Worm (Caenorhabditis elegans): ENCODE data around the gene rbm-7.
A peak's percentile ranks its signal among the peaks of the same experiment; 100 is the strongest.

Gene rbm-7

DNA sequence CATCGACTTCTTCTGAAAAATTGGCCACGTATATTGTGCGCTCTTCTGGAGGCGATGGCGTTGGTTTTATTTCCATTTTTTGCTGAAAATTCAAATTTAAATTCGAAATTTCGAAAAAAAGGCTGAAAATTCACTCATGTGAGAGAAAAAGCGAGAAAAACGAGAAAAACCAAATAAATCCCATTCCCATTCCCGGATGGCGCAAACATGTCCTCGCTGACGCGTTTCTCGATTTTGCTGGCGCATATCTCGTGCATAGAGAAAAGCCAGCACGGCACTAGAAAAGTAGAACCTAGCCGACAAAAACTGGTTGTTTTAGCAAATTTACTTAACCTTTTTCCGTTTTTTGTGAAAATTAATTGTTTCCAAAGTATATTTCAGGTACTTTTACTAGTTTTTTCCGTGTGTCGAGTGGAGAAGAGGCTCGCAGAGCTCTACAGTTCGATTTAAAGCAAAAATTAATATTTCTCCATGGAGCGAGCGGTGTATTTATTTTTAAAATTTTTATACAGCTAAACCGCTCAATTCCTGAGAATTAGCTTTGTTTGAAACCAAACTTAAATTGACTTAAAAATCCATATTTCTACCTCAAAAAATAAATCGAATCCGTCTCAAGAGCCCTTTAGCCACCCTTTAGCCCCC is at the start of gene rbm-7:
Gene rbm-7 (minus strand): TSS at position 82 of the 642 bp plus-strand sequence.
- no peak for TF ChIP-seq pax-1 (tag; optimal IDR thresholded peaks at IDR 0.05)
- peak; percentile 32 for TF ChIP-seq nfya-1 (tag; optimal IDR thresholded peaks at IDR 0.05)
- peak; percentile 6 for TF ChIP-seq ceh-31 (tag; optimal IDR thresholded peaks at IDR 0.05)
- TF ChIP-seq ceh-34 (tag; optimal IDR thresholded peaks at IDR 0.05): peak; percentile 2
- no peak for TF ChIP-seq ceh-6 (GFP tag; optimal IDR thresholded peaks at IDR 0.05)
- no peak for TF ChIP-seq unc-3 (GFP tag; conservative IDR thresholded peaks at IDR 0.05)
- TF ChIP-seq unc-3 (tag; optimal IDR thresholded peaks at IDR 0.05): no peak
- TF ChIP-seq fkh-10 (GFP tag; optimal IDR thresholded peaks at IDR 0.05): no peak
- TF ChIP-seq ceh-48 (tag; optimal IDR thresholded peaks at IDR 0.05): no peak
- peak; percentile 59 for TF ChIP-seq K02D7.2 (tag; optimal IDR thresholded peaks at IDR 0.05)

DNA sequence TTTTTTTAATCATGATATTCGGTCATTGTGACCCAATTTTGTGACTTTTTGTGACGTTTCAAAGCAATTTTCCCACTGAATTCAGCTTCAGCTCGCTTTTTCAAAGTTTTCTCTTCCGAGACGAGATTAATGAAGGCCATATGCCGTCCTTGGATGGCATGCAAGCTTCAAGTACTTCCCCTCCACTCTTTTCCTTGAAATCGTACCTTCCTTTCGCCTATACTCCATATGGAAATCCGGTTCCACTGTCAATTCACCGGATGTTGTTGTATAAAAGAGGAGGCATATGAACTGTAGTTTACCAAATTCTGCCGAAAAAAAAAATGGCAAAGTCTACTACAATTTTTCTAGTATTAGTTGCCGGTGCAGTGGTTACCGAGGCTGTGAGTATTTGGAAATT is 49.1 kb upstream of the rbm-7 start, which contains the start of gene ZK1010.4:
Gene ZK1010.4 (plus strand): TSS at position 301 of the 400 bp plus-strand sequence.
- TF ChIP-seq unc-3 (GFP tag; conservative IDR thresholded peaks at IDR 0.05): no peak
- TF ChIP-seq unc-3 (tag; optimal IDR thresholded peaks at IDR 0.05): no peak
- TF ChIP-seq fax-1 (tag; optimal IDR thresholded peaks at IDR 0.05): no peak
- TF ChIP-seq F13H6.1 (tag; optimal IDR thresholded peaks at IDR 0.05): no peak
- TF ChIP-seq C08G9.2 (tag; optimal IDR thresholded peaks at IDR 0.05): no peak
- no peak for TF ChIP-seq ttx-3 (tag; optimal IDR thresholded peaks at IDR 0.05)
- TF ChIP-seq ceh-19 (GFP tag; optimal IDR thresholded peaks at IDR 0.05): no peak
- TF ChIP-seq ceh-18 (tag; optimal IDR thresholded peaks at IDR 0.05): no peak
- no peak for TF ChIP-seq T23F11.4 (GFP tag; optimal IDR thresholded peaks at IDR 0.05)
- no peak for TF ChIP-seq sdc-2 (tag; optimal IDR thresholded peaks at IDR 0.05)
- no peak for TF ChIP-seq ceh-9 (tag; optimal IDR thresholded peaks at IDR 0.05)
- TF ChIP-seq elt-4 (tag; optimal IDR thresholded peaks at IDR 0.05): no peak
- no peak for TF ChIP-seq ama-1 (optimal IDR thresholded peaks at IDR 0.05)
- TF ChIP-seq pqm-1 (tag; optimal IDR thresholded peaks at IDR 0.05): no peak
- TF ChIP-seq ceh-30 (tag; optimal IDR thresholded peaks at IDR 0.05): no peak
- no peak for TF ChIP-seq unc-55 (GFP tag; optimal IDR thresholded peaks at IDR 0.05)
- no peak for TF ChIP-seq pax-1 (tag; optimal IDR thresholded peaks at IDR 0.05)
- TF ChIP-seq ceh-31 (tag; optimal IDR thresholded peaks at IDR 0.05): no peak
- no peak for TF ChIP-seq hlh-6 (tag; optimal IDR thresholded peaks at IDR 0.05)

DNA sequence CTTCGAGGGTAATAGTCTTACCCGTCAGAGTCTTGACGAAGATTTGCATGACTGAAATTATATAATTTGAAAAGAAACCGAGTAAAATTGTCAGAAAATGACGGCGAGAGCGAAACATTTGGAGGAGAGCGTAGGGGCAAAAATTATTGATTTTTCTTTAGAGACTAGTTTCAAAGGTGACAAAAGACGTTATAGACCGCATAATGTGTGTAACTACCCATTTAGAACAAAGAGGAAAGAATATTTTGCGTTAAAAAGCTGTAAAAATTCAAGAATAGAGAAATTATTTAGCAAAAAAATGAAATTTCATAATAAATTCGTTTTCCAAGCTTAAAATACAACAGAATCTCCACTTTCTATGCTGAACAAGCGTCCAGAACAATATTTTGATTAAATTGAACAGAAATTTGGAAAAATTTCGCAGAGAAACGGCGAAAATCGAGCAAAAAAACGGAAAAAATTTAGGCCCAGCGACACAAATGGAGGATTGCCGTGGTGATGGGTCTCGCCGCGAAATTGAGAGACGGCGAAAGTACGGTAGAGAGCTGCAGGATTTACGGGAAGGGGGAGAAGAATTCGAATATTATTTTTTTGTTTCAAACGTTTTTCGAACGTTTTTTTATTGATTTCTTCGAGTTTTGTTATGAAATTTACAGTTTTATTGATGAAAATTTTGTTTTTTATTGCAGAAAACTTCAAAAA is 47.0 kb upstream of the rbm-7 start, which contains the start of the genes ubq-2 and frg-1:
Gene ubq-2 (minus strand): TSS at position 51 of the 702 bp plus-strand sequence.
Gene frg-1 (plus strand): TSS at position 690 of the 702 bp plus-strand sequence.
- TF ChIP-seq nfya-1 (tag; optimal IDR thresholded peaks at IDR 0.05) (peak; percentile 92), Y22D7AL.16 (tag; optimal IDR thresholded peaks at IDR 0.05) (no peak), dve-1 (tag; optimal IDR thresholded peaks at IDR 0.05) (peak; percentile 2), ceh-48 (tag; optimal IDR thresholded peaks at IDR 0.05) (peak; percentile 56), ceh-31 (tag; optimal IDR thresholded peaks at IDR 0.05) (peak; percentile 29), tbx-2 (tag; optimal IDR thresholded peaks at IDR 0.05) (peak; percentile 6), elt-2 (tag; optimal IDR thresholded peaks at IDR 0.05) (peak; percentile 17), nhr-232 (tag; optimal IDR thresholded peaks at IDR 0.05) (no peak), ceh-34 (tag; optimal IDR thresholded peaks at IDR 0.05) (peak; percentile 0)

DNA sequence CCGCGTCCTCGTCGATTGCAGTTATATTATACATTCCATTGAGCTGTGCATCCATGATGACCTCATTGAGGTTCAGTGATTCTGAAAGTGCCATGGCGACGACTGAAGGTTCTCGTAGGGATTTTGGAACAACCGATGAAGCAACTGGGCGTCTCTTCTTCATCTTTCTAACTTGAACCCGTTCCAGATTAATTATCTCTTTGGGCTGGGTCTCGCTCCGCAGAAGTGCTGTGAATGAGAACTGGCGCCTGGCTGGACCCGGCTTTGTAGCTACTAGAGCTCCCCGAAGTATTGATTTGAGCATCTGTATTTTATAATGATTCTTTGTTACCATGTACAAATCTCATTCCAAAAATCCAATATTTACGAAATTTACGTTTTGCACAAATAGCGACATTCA is 45.9 kb upstream of the rbm-7 start, which contains the start of gene ZK1010.2:
Gene ZK1010.2 (minus strand): TSS at position 304 of the 400 bp plus-strand sequence.
- TF ChIP-seq npax-4 (tag; optimal IDR thresholded peaks at IDR 0.05): no peak
- TF ChIP-seq C08G9.2 (tag; optimal IDR thresholded peaks at IDR 0.05): no peak
- TF ChIP-seq ceh-2 (tag; optimal IDR thresholded peaks at IDR 0.05): no peak
- no peak for TF ChIP-seq ahr-1 (tag; optimal IDR thresholded peaks at IDR 0.05)
- TF ChIP-seq tbx-2 (tag; optimal IDR thresholded peaks at IDR 0.05): no peak
- TF ChIP-seq madf-2 (tag; optimal IDR thresholded peaks at IDR 0.05): no peak
- TF ChIP-seq sdc-2 (tag; optimal IDR thresholded peaks at IDR 0.05): no peak
- no peak for TF ChIP-seq K09A11.1 (tag; optimal IDR thresholded peaks at IDR 0.05; ENCODE audit: insufficient read depth)
- no peak for TF ChIP-seq ceh-30 (tag; optimal IDR thresholded peaks at IDR 0.05)
- no peak for TF ChIP-seq pqm-1 (tag; optimal IDR thresholded peaks at IDR 0.05)
- no peak for TF ChIP-seq ztf-16 (tag; optimal IDR thresholded peaks at IDR 0.05)
- TF ChIP-seq ceh-19 (GFP tag; optimal IDR thresholded peaks at IDR 0.05): no peak
- no peak for TF ChIP-seq dmd-4 (tag; optimal IDR thresholded peaks at IDR 0.05; ENCODE audit: borderline replicate concordance)
- TF ChIP-seq pag-3 (tag; optimal IDR thresholded peaks at IDR 0.05; ENCODE audit: borderline replicate concordance): no peak
